Fruit fly (Drosophila melanogaster): ENCODE data around the gene CAH8.

The CAH8 gene

DNA sequence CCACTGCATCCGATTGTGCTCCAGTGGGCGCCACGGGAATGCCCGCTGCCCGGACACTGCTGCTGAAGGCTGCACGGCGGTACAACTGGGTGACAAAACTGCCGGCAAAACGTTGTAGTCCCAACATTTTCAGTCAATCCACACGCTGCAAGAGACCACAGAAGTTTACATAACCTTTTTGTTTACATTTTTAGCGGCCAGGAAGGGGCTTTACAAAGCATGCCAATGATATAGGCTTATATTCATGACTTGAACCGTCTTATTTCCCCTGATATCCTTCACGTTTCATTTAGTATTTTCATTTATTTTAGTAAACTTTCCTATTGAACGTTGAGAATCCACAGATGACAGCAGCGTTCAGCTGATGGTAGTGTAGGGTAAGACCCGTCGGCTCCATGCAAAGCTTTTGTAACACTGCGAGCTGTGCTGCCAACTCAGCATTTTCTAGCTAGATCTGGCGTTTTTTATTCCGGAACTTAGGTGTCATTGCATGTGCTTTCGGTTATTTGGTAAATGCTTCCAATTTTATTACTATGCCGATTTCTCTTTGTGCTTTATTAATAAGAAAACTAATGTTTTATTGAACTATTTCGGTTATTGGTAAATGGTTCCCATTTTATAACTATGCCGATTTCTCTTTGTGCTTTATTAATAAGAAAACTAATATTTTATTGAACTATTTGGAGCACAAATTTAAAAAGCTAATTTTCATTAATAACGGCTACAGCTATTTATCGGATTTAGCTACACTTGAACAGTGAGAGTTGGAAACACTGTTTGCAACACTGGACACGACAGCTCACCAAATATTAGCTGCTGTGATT is 21.2 kb upstream of the CAH8 start, which contains the start of the genes CG13850 and lqfR (continued):
- TF ChIP-seq chinmo (GFP tag; IDR thresholded peaks at IDR 0.05; ENCODE audit: partially characterized antibody) = no peak
- peak; percentile 79 for TF ChIP-seq Abd-B (GFP tag; optimal IDR thresholded peaks at IDR 0.05)
- peak; percentile 66 for TF ChIP-seq Oli (tag; optimal IDR thresholded peaks at IDR 0.05)
- TF ChIP-seq vfl (GFP tag; optimal IDR thresholded peaks at IDR 0.05) = peak; percentile 73
- peak; percentile 99 for TF ChIP-seq Ets65A (GFP tag)
- peak; percentile 65 for TF ChIP-seq ewg (GFP tag; optimal IDR thresholded peaks at IDR 0.05)
- no peak for TF ChIP-seq Jarid2 (GFP tag; optimal IDR thresholded peaks at IDR 0.05)
- peak; percentile 80 for TF ChIP-seq ems (GFP tag; optimal IDR thresholded peaks at IDR 0.05)
- TF ChIP-seq CoRest (tag; optimal IDR thresholded peaks at IDR 0.05) = peak; percentile 88
- TF ChIP-seq CHES-1-like (GFP tag; optimal IDR thresholded peaks at IDR 0.05) = peak; percentile 64
- peak; percentile 84 for TF ChIP-seq lilli (GFP tag; optimal IDR thresholded peaks at IDR 0.05)
- TF ChIP-seq sd (tag; optimal IDR thresholded peaks at IDR 0.05) = peak; percentile 45
- TF ChIP-seq Hmx (GFP tag; optimal IDR thresholded peaks at IDR 0.05) = peak; percentile 53
- peak; percentile 44 for TF ChIP-seq CG8281 (tag; optimal IDR thresholded peaks at IDR 0.05)
- TF ChIP-seq CG18599 (GFP tag; optimal IDR thresholded peaks at IDR 0.05) = peak; percentile 53
- TF ChIP-seq CG8089 (GFP tag; optimal IDR thresholded peaks at IDR 0.05) = peak; percentile 52
- peak; percentile 25; the same call in 1 of the 2 replicates for TF ChIP-seq CG14667 (GFP tag; IDR thresholded peaks at IDR 0.05)
- peak; percentile 45 for TF ChIP-seq CG6683 (GFP tag; optimal IDR thresholded peaks at IDR 0.05)
- peak; percentile 69 for TF ChIP-seq Six4 (GFP tag; optimal IDR thresholded peaks at IDR 0.05)
- TF ChIP-seq Antp (GFP tag; optimal IDR thresholded peaks at IDR 0.05) = peak; percentile 69
- TF ChIP-seq repo (GFP tag; optimal IDR thresholded peaks at IDR 0.05) = peak; percentile 70
- no peak for TF ChIP-seq CG11504 (tag; optimal IDR thresholded peaks at IDR 0.05)
- TF ChIP-seq Xbp1 (GFP tag; optimal IDR thresholded peaks at IDR 0.05) = peak; percentile 84
- peak; percentile 67 for TF ChIP-seq CG3281 (GFP tag; optimal IDR thresholded peaks at IDR 0.05)
- TF ChIP-seq Mad (GFP tag; optimal IDR thresholded peaks at IDR 0.05) = peak; percentile 66
- TF ChIP-seq zf30C (GFP tag; optimal IDR thresholded peaks at IDR 0.05) = no peak
- TF ChIP-seq CG15269 (tag; optimal IDR thresholded peaks at IDR 0.05) = no peak
- peak; percentile 83 for TF ChIP-seq CG4820 (GFP tag; optimal IDR thresholded peaks at IDR 0.05)
- peak; percentile 52 for TF ChIP-seq hkb (optimal IDR thresholded peaks at IDR 0.05)
- TF ChIP-seq hkb (GFP tag; IDR thresholded peaks at IDR 0.05) = no peak
- TF ChIP-seq tup (GFP tag; optimal IDR thresholded peaks at IDR 0.05) = peak; percentile 48
- peak; percentile 76 for TF ChIP-seq MBD-R2 (GFP tag; IDR thresholded peaks at IDR 0.05)
- peak; percentile 91 for TF ChIP-seq CG30403 (GFP tag; optimal IDR thresholded peaks at IDR 0.05)
- TF ChIP-seq eyg (GFP tag; optimal IDR thresholded peaks at IDR 0.05) = peak; percentile 39
- TF ChIP-seq CG12942 (GFP tag; optimal IDR thresholded peaks at IDR 0.05) = peak; percentile 77
- TF ChIP-seq usp (GFP tag; optimal IDR thresholded peaks at IDR 0.05) = no peak
- peak; percentile 38 for TF ChIP-seq fd3F (GFP tag; optimal IDR thresholded peaks at IDR 0.05)
- TF ChIP-seq CG9932 (GFP tag; IDR thresholded peaks at IDR 0.05) = peak; percentile 87
- peak; percentile 86 for TF ChIP-seq Rfx (GFP tag; IDR thresholded peaks at IDR 0.05)
- TF ChIP-seq stwl (tag; optimal IDR thresholded peaks at IDR 0.05) = peak; percentile 66
- TF ChIP-seq CG3838 (GFP tag; optimal IDR thresholded peaks at IDR 0.05) = peak; percentile 21
- peak; percentile 70 for TF ChIP-seq CG12104 (GFP tag; optimal IDR thresholded peaks at IDR 0.05)
- TF ChIP-seq D (optimal IDR thresholded peaks at IDR 0.05) = no peak
- TF ChIP-seq D (GFP tag; optimal IDR thresholded peaks at IDR 0.05) = peak; percentile 64
- TF ChIP-seq CG12659 (GFP tag; optimal IDR thresholded peaks at IDR 0.05) = peak; percentile 88
- peak; percentile 41 for TF ChIP-seq CG17186 (GFP tag; optimal IDR thresholded peaks at IDR 0.05)
- peak; percentile 75 for TF ChIP-seq tx (GFP tag; optimal IDR thresholded peaks at IDR 0.05)
- peak in 1 of 2 experiments; percentile 16 for TF ChIP-seq insv (GFP tag; optimal IDR thresholded peaks at IDR 0.05)
- TF ChIP-seq HLH3B (GFP tag; IDR thresholded peaks at IDR 0.05) = peak; percentile 57; the same call in 1 of the 2 replicates
- peak; percentile 60 for TF ChIP-seq CG30431 (GFP tag; optimal IDR thresholded peaks at IDR 0.05)

Measured in whole organism, embryonic.